Worm (Caenorhabditis elegans): ENCODE results near the gene M162.15.

Gene M162.15

DNA sequence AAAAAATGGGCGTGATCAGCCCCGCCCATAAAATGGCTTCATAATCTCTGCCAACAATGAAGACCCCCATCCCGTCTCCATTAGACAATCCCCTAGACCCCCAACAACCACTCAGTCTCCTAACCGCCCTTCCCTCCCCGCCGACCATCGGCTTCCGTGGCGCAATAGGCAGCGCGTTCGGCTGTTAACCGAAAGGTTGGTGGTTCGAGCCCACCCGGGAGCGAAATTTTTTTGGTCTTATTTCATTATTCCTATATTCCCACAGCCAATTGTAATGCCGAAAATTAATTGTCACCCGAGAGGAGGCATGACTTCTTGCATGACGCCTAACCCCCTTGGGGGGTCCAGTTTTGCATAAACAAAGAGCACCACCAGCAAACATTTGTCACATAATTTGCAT is 48.7 kb downstream of the M162.15 start (continued):
- peak; percentile 34 for TF ChIP-seq sdc-2 (tag; optimal IDR thresholded peaks at IDR 0.05)
- no peak for TF ChIP-seq ceh-9 (tag; optimal IDR thresholded peaks at IDR 0.05)
- TF ChIP-seq lim-6 (tag; optimal IDR thresholded peaks at IDR 0.05) = no peak
- peak; percentile 21 for TF ChIP-seq unc-86 (tag; optimal IDR thresholded peaks at IDR 0.05)
- TF ChIP-seq Y22D7AL.16 (tag; optimal IDR thresholded peaks at IDR 0.05) = peak; percentile 47
- TF ChIP-seq F13H6.1 (tag; optimal IDR thresholded peaks at IDR 0.05) = no peak
- TF ChIP-seq dve-1 (tag; optimal IDR thresholded peaks at IDR 0.05) = no peak
- peak; percentile 45 for TF ChIP-seq ttx-3 (tag; optimal IDR thresholded peaks at IDR 0.05)

Data from whole organism, late embryonic.